Worm (Caenorhabditis elegans) whole organism, midembryonic: ENCODE results near the gene C25G6.3.

ENCODE experiments used
- T22C8.4 ChIP-seq: fragments of 200-800 bp; sonication (Bioruptor generic); IDR thresholded peaks from 2 replicates; pipeline ENCODE4 v1.3.6; 2022; ENCODE audit warnings: missing genetic modification characterization, missing compliant biosample characterization
- cog-1 ChIP-seq: sonication (generic microtip); optimal IDR thresholded peaks from 2 replicates; lab custom pipeline; 2016; ENCODE audit warnings: missing genetic modification characterization, missing compliant biosample characterization
- klf-2 ChIP-seq: fragments of 200-800 bp; sonication (Bioruptor generic); conservative IDR thresholded peaks from 2 replicates; pipeline ENCODE4 v1.3.6; 2022; ENCODE audit warnings: missing genetic modification reagents, missing genetic modification characterization, missing compliant biosample characterization
- ztf-29 ChIP-seq: fragments of 200-800 bp; sonication (Bioruptor generic); IDR thresholded peaks from 2 replicates; pipeline ENCODE4 v1.3.6; 2022; ENCODE audit warnings: missing genetic modification reagents, missing genetic modification characterization, missing compliant biosample characterization

DNA sequence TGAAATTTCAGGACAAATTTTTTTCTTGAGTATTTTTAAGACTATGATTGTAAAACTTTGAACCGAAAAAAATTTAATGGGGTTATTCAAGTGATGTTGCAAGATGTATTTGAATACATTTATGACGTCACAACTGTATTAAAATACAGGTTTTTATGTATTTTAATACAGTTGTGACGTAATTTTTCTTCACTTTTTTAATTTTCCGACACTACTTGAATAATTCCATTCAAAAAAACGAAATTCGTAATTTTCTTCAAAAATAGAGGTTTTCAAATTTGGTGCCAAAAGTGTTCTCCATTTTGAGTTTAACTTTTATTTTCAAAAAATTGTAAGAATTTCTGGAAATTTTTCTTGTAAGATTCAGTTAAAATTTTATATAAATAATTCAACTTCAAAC lies 4.1 kb upstream of the C25G6.3 start:
- no peak for TF ChIP-seq ztf-29 (GFP tag; lab: Robert Waterston, UW)
- no peak for TF ChIP-seq klf-2 (GFP tag; lab: Robert Waterston, UW)
- no peak for TF ChIP-seq T22C8.4 (GFP tag; lab: Robert Waterston, UW)
- no peak for TF ChIP-seq cog-1
